Fruit fly (Drosophila melanogaster): ENCODE results near the gene CG3436.

The CG3436 gene

DNA sequence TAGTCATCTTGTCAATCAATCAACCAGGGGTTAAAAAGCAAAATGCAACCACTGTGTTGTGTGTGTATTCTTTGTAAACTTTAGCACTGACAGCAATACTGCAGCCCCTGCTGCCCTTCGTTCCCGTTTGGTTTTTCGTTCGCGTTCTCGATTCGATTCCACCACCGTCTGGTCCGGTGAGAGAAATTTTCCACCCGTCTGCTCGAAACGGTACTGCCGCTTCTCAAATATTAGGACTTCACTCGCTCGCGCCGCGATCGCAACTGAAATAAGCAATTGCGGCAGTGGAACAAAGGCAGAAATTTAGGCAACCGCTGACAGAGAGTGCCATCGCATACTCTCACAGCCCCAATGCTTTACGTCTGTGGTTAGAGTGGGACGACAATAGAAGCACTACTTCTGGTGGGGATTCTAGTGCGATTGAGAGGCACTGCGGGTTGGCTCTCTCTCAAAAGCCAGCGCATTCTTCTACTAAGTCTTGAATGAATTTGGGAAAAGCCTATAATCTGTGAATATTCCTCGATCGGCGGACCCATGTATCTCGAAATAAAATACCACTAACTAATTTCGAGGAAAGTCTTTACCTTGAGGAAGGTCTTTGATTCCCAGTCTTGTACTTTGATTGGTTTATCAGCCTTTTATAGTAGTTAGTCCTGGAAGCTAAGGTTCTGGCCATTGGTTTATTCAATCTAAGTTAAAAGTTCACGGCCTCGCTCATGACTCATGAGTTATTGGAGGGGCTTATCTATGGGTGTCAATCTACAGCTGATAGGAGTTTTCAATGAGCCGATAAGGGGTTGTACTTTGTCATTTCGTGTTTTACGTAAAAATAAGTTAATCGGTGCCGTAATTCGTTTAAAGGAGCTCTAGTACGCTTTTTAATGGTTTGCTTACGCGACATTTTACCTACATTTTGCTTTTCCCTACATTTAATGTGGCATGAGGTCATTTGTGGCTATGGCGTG, 26.6 kb upstream of the CG3436 start (continued):
- TF ChIP-seq Eip74EF (GFP tag; optimal IDR thresholded peaks at IDR 0.05) (peak in 1 of 2 experiments; percentile 35), CG8281 (tag; optimal IDR thresholded peaks at IDR 0.05) (peak; percentile 10), trem (tag; optimal IDR thresholded peaks at IDR 0.05) (peak; percentile 32), kah (GFP tag; optimal IDR thresholded peaks at IDR 0.05) (peak; percentile 71), nmo (GFP tag; optimal IDR thresholded peaks at IDR 0.05) (peak; percentile 4), Deaf1 (tag; optimal IDR thresholded peaks at IDR 0.05) (peak; percentile 74), slbo (GFP tag; IDR thresholded peaks at IDR 0.05) (peak; percentile 26; the same call in 1 of the 2 replicates), tna (GFP tag; IDR thresholded peaks at IDR 0.05; ENCODE audit: partially characterized antibody) (peak; percentile 42; the same call in 1 of the 2 replicates), CG2875 (GFP tag; optimal IDR thresholded peaks at IDR 0.05) (peak; percentile 38), CG31388 (GFP tag; optimal IDR thresholded peaks at IDR 0.05) (no peak), Blimp-1 (GFP tag; optimal IDR thresholded peaks at IDR 0.05) (peak; percentile 20), gce (GFP tag; IDR thresholded peaks at IDR 0.05) (peak; percentile 31; the same call in 2 of the 3 replicates), sob (GFP tag; IDR thresholded peaks at IDR 0.05) (peak; percentile 54; the same call in 1 of the 2 replicates), unpg (GFP tag; optimal IDR thresholded peaks at IDR 0.05) (peak; percentile 11), CG18262 (tag; optimal IDR thresholded peaks at IDR 0.05) (peak; percentile 29), her (GFP tag; optimal IDR thresholded peaks at IDR 0.05) (peak; percentile 58), CG2889 (GFP tag; IDR thresholded peaks at IDR 0.05) (no peak), Hr78 (GFP tag; optimal IDR thresholded peaks at IDR 0.05) (peak in 1 of 2 experiments; percentile 99), Ets97D (GFP tag; optimal IDR thresholded peaks at IDR 0.05) (no peak), Jarid2 (GFP tag; optimal IDR thresholded peaks at IDR 0.05) (peak; percentile 97), oc (tag; optimal IDR thresholded peaks at IDR 0.05) (peak; percentile 64), CG6854 (GFP tag; optimal IDR thresholded peaks at IDR 0.05) (peak; percentile 31), CG7963 (GFP tag; IDR thresholded peaks at IDR 0.05; ENCODE audit: partially characterized antibody) (0 out of 3 replicates have a peak, but pooled peaks have one; percentile 36), CG10147 (GFP tag; optimal IDR thresholded peaks at IDR 0.05) (peak; percentile 34), NFAT (GFP tag; IDR thresholded peaks at IDR 0.05) (peak; percentile 95), nom (GFP tag; optimal IDR thresholded peaks at IDR 0.05) (peak; percentile 80), ems (GFP tag; optimal IDR thresholded peaks at IDR 0.05) (no peak), CG8290 (GFP tag; optimal IDR thresholded peaks at IDR 0.05) (peak; percentile 41), CG8290 (tag; optimal IDR thresholded peaks at IDR 0.05) (peak; percentile 21 to 82), crp (GFP tag; optimal IDR thresholded peaks at IDR 0.05) (peak in 1 of 2 experiments; percentile 0), grn (GFP tag; optimal IDR thresholded peaks at IDR 0.05) (peak; percentile 90), CG11456 (GFP tag; IDR thresholded peaks at IDR 0.05) (peak; percentile 51; the same call in 1 of the 3 replicates), Hmr (GFP tag; optimal IDR thresholded peaks at IDR 0.05) (peak; percentile 57), ERR (GFP tag; optimal IDR thresholded peaks at IDR 0.05) (peak; percentile 17), CG2202 (tag; optimal IDR thresholded peaks at IDR 0.05) (peak; percentile 42), hkb (optimal IDR thresholded peaks at IDR 0.05) (no peak), hkb (GFP tag; IDR thresholded peaks at IDR 0.05) (peak; percentile 42; the same call in 1 of the 2 replicates), CG13894 (tag; optimal IDR thresholded peaks at IDR 0.05) (peak; percentile 83), crol (GFP tag; IDR thresholded peaks at IDR 0.05) (peak; percentile 48; the same call in 1 of the 2 replicates), run (tag; optimal IDR thresholded peaks at IDR 0.05) (peak; percentile 62), CG32532 (GFP tag; IDR thresholded peaks at IDR 0.05) (peak; percentile 59; the same call in 1 of the 2 replicates), CG12299 (tag; optimal IDR thresholded peaks at IDR 0.05) (peak; percentile 57), CG8924 (tag; optimal IDR thresholded peaks at IDR 0.05) (peak; percentile 53), CG17568 (GFP tag; optimal IDR thresholded peaks at IDR 0.05) (peak; percentile 60), tap (tag; optimal IDR thresholded peaks at IDR 0.05) (peak; percentile 8), CG11398 (GFP tag; optimal IDR thresholded peaks at IDR 0.05) (peak; percentile 30)

Measured in whole organism, embryonic.